Worm (Caenorhabditis elegans) whole organism, L2 larva: ENCODE measurements around the gene pri-1.
A peak's percentile ranks its signal among the peaks of the same experiment; 100 is the strongest.

Experiments used
- C34F6.9 ChIP-seq: fragments of 150-350 bp; optimal IDR thresholded peaks from 2 replicates; lab custom pipeline; 2014; ENCODE audit warnings: missing biosample characterization, missing genetic modification characterization
- F13H6.1 ChIP-seq: sonication (generic microtip); optimal IDR thresholded peaks from 2 replicates; lab custom pipeline; 2016; ENCODE audit warnings: missing genetic modification characterization, missing compliant biosample characterization
- R02D3.7 ChIP-seq: fragments of 150-350 bp; optimal IDR thresholded peaks from 2 replicates; lab custom pipeline; 2014; ENCODE audit warnings: missing biosample characterization, missing genetic modification characterization
- Y55F3AM.14 ChIP-seq: fragments of 200-800 bp; sonication (Bioruptor generic); optimal IDR thresholded peaks from 2 replicates; lab custom pipeline; 2018; ENCODE audit warnings: mild to moderate bottlenecking, missing genetic modification characterization, missing compliant biosample characterization
- ZK546.5 ChIP-seq: sonication (generic microtip); optimal IDR thresholded peaks from 2 replicates; lab custom pipeline; 2017; ENCODE audit warnings: missing biosample characterization, missing genetic modification characterization
- alr-1 ChIP-seq: fragments of 150-350 bp; optimal IDR thresholded peaks from 2 replicates; lab custom pipeline; 2014; ENCODE audit warnings: missing biosample characterization, missing genetic modification characterization
- blmp-1 ChIP-seq: sonication (generic microtip); optimal IDR thresholded peaks from 2 replicates; lab custom pipeline; 2017; ENCODE audit warnings: missing genetic modification characterization, mild to moderate bottlenecking, missing compliant biosample characterization, antibody characterized with exemption, moderate library complexity; ENCODE audit not compliant: insufficient read depth
- ceh-16 ChIP-seq: fragments of 150-350 bp; optimal IDR thresholded peaks from 2 replicates; lab custom pipeline; 2014; ENCODE audit warnings: missing biosample characterization, missing genetic modification characterization
- ceh-82 ChIP-seq: fragments of 150-350 bp; optimal IDR thresholded peaks from 2 replicates; lab custom pipeline; 2014; ENCODE audit warnings: missing biosample characterization, missing genetic modification characterization
- crh-2 ChIP-seq: sonication (generic microtip); optimal IDR thresholded peaks from 2 replicates; lab custom pipeline; 2017; ENCODE audit warnings: missing biosample characterization, missing genetic modification characterization
- dmd-4 ChIP-seq: sonication (generic microtip); optimal IDR thresholded peaks from 2 replicates; lab custom pipeline; 2017; ENCODE audit warnings: missing biosample characterization, missing genetic modification characterization
- egl-27 ChIP-seq: sonication (generic microtip); optimal IDR thresholded peaks from 3 replicates; lab custom pipeline; 2017; ENCODE audit warnings: missing biosample characterization, missing genetic modification reagents, missing genetic modification characterization
- elt-1 ChIP-seq: fragments of 150-350 bp; optimal IDR thresholded peaks from 2 replicates; lab custom pipeline; 2014; ENCODE audit warnings: missing biosample characterization, missing genetic modification characterization
- elt-3 ChIP-seq: sonication (generic microtip); optimal IDR thresholded peaks from 2 replicates; lab custom pipeline; 2017; ENCODE audit warnings: missing biosample characterization, missing genetic modification characterization
- fos-1 ChIP-seq: fragments of 150-350 bp; optimal IDR thresholded peaks from 2 replicates; lab custom pipeline; 2014; ENCODE audit warnings: missing biosample characterization, missing genetic modification characterization
- gmeb-1 ChIP-seq: fragments of 150-350 bp; optimal IDR thresholded peaks from 2 replicates; lab custom pipeline; 2014; ENCODE audit warnings: missing biosample characterization, missing genetic modification characterization
- lin-11 ChIP-seq: fragments of 150-350 bp; sonication (generic microtip); optimal IDR thresholded peaks from 2 replicates; lab custom pipeline; 2014; ENCODE audit warnings: missing biosample characterization, missing genetic modification characterization, inconsistent platforms, mixed read lengths
- lin-13 ChIP-seq: fragments of 150-350 bp; optimal IDR thresholded peaks from 2 replicates; lab custom pipeline; 2014; ENCODE audit warnings: missing biosample characterization, missing genetic modification reagents, missing genetic modification characterization
- lsy-2 ChIP-seq, 2 experiments: fragments of 150-350 bp in 1 of 2; sonication (generic microtip) in 1 of 2; optimal IDR thresholded peaks; 2 replicates each; lab custom pipeline; 2014 to 2017; ENCODE audit warnings: missing biosample characterization in 2 of 2, missing genetic modification characterization in 2 of 2
- mab-5 ChIP-seq: fragments of 150-350 bp; optimal IDR thresholded peaks from 2 replicates; lab custom pipeline; 2014; ENCODE audit warnings: missing biosample characterization, missing genetic modification characterization
- mbf-1 ChIP-seq: sonication (generic microtip); optimal IDR thresholded peaks from 2 replicates; lab custom pipeline; 2017; ENCODE audit warnings: missing biosample characterization, missing genetic modification characterization
- mdl-1 ChIP-seq, 2 experiments: fragments of 150-350 bp in 1 of 2; sonication (generic microtip) in 1 of 2; optimal IDR thresholded peaks; 2 replicates each; lab custom pipeline; 2017; ENCODE audit warnings: missing biosample characterization in 2 of 2, missing genetic modification characterization in 2 of 2
- nhr-10 ChIP-seq: sonication (generic microtip); optimal IDR thresholded peaks from 2 replicates; lab custom pipeline; 2017; ENCODE audit warnings: missing biosample characterization, missing genetic modification characterization
- nhr-11 ChIP-seq: fragments of 150-350 bp; optimal IDR thresholded peaks from 2 replicates; lab custom pipeline; 2014; ENCODE audit warnings: missing biosample characterization, missing genetic modification characterization
- nhr-12 ChIP-seq: fragments of 150-350 bp; optimal IDR thresholded peaks from 2 replicates; lab custom pipeline; 2014; ENCODE audit warnings: missing biosample characterization, missing genetic modification characterization
- nhr-129 ChIP-seq: fragments of 150-350 bp; optimal IDR thresholded peaks from 2 replicates; lab custom pipeline; 2014; ENCODE audit warnings: missing biosample characterization, missing genetic modification characterization
- nhr-21 ChIP-seq: fragments of 150-350 bp; optimal IDR thresholded peaks from 2 replicates; lab custom pipeline; 2014; ENCODE audit warnings: missing biosample characterization, missing genetic modification characterization
- nhr-6 ChIP-seq: fragments of 150-350 bp; optimal IDR thresholded peaks from 2 replicates; lab custom pipeline; 2014; ENCODE audit warnings: missing biosample characterization, missing genetic modification characterization
- nhr-77 ChIP-seq: fragments of 150-350 bp; optimal IDR thresholded peaks from 2 replicates; lab custom pipeline; 2014; ENCODE audit warnings: missing biosample characterization, missing genetic modification characterization
- sem-4 ChIP-seq: fragments of 150-350 bp; optimal IDR thresholded peaks from 2 replicates; lab custom pipeline; 2014; ENCODE audit warnings: missing biosample characterization, missing genetic modification reagents, missing genetic modification characterization
- skn-1 ChIP-seq: sonication (generic microtip); optimal IDR thresholded peaks from 2 replicates; lab custom pipeline; 2017; ENCODE audit warnings: missing biosample characterization, missing genetic modification characterization
- sma-3 ChIP-seq: sonication (generic microtip); optimal IDR thresholded peaks from 2 replicates; lab custom pipeline; 2016; ENCODE audit warnings: missing genetic modification reagents, missing genetic modification characterization, missing compliant biosample characterization
- sma-9 ChIP-seq, 2 experiments: fragments of 150-350 bp in 1 of 2; sonication (generic microtip) in 1 of 2; optimal IDR thresholded peaks; 2 replicates each; lab custom pipeline; 2014 to 2016; ENCODE audit warnings: missing genetic modification characterization in 2 of 2, mild to moderate bottlenecking in 1 of 2, missing biosample characterization in 1 of 2, missing compliant biosample characterization in 1 of 2, missing genetic modification reagents in 1 of 2, moderate library complexity in 1 of 2
- snpc-4 ChIP-seq: fragments of 150-350 bp; optimal IDR thresholded peaks from 2 replicates; lab custom pipeline; 2014; ENCODE audit warnings: missing biosample characterization, missing genetic modification characterization
- unc-39 ChIP-seq: fragments of 150-350 bp; optimal IDR thresholded peaks from 2 replicates; lab custom pipeline; 2014; ENCODE audit warnings: missing biosample characterization, missing genetic modification characterization
- unc-55 ChIP-seq: fragments of 150-350 bp; sonication (generic microtip); optimal IDR thresholded peaks from 3 replicates; lab custom pipeline; 2014; ENCODE audit warnings: missing biosample characterization, missing genetic modification reagents, missing genetic modification characterization
- unc-62 ChIP-seq: fragments of 150-350 bp; optimal IDR thresholded peaks from 2 replicates; lab custom pipeline; 2014; ENCODE audit warnings: missing biosample characterization, missing genetic modification reagents, missing genetic modification characterization
- zag-1 ChIP-seq: fragments of 150-350 bp; optimal IDR thresholded peaks from 2 replicates; lab custom pipeline; 2014; ENCODE audit warnings: missing biosample characterization, missing genetic modification characterization
- ztf-11 ChIP-seq: sonication (generic microtip); optimal IDR thresholded peaks from 2 replicates; lab custom pipeline; 2017; ENCODE audit warnings: missing biosample characterization, missing genetic modification characterization
- ztf-4 ChIP-seq: fragments of 150-350 bp; optimal IDR thresholded peaks from 2 replicates; lab custom pipeline; 2014; ENCODE audit warnings: missing biosample characterization, missing genetic modification characterization

pri-1 gene

ce11 chrIII:9642110-9642509 lies 28.0 kb upstream of the pri-1 start:
- TF ChIP-seq gmeb-1 (tag; lab: Kevin White, UChicago) (no peak), elt-1 (no peak), R02D3.7 (tag; lab: Kevin White, UChicago) (no peak), blmp-1 (tag; lab: Kevin White, UChicago) (no peak), zag-1 (tag; lab: Kevin White, UChicago) (no peak), C34F6.9 (tag; lab: Kevin White, UChicago) (no peak), nhr-6 (no peak)

DNA sequence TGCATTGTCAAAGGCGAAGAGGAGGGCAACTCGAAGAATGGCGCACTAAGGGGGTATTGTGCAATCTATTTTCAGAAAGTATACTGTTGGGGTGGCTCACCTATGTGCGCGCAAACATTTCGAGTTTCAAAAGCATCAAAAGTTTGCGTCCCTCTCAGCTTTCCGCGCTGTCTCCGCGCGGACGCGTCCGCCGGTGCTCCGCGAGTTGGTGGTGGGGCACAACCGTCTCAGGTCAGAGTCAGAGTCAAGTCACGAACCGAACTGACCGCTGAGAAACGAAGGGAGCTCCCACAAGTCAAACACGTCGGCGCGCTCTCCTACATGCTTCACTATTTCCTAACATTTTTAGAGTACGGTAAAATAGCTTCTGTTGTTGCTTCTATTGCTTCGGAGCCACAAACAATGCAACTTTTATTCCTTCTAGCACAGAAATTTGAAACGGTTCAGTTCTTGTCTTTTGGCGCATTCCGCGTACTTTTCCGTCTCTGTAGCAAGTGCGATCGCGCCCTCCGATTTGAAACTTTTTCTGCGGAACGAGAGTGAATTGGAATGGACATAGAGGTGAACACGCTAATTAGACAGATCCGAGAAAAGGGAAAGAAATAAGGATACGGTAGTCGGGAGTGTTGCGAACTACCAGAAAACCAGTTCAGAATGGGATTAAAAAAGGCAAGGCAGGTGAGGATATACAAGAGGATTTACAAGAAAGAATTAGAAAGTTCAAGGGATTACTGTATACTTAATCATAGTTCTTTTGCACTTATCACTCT lies 25.4 kb upstream of the pri-1 start:
- no peak for TF ChIP-seq ceh-16 (tag; lab: Kevin White, UChicago)
- no peak for TF ChIP-seq nhr-10
- TF ChIP-seq sma-3, result no peak
- no peak for TF ChIP-seq mbf-1 (tag; lab: Kevin White, UChicago)
- TF ChIP-seq nhr-21, result no peak
- no peak for TF ChIP-seq F13H6.1 (tag; lab: Kevin White, UChicago)
- no peak for TF ChIP-seq lin-11
- TF ChIP-seq mab-5 (tag; lab: Kevin White, UChicago), result no peak

- peak; percentile 17 for TF ChIP-seq sma-9 (GFP tag; optimal IDR thresholded peaks at IDR 0.05; lab: Kevin White, UChicago)
- TF ChIP-seq sma-9 (tag; optimal IDR thresholded peaks at IDR 0.05; lab: Kevin White, UChicago), result no peak
- TF ChIP-seq crh-2 (tag; lab: Kevin White, UChicago), result peak; percentile 35
- TF ChIP-seq ZK546.5 (tag; lab: Kevin White, UChicago), result no peak
- peak; percentile 62 for TF ChIP-seq fos-1
- TF ChIP-seq Y55F3AM.14 (GFP tag; lab: Kevin White, UChicago), result peak; percentile 21
- no peak for TF ChIP-seq nhr-129
- TF ChIP-seq sma-3, result peak; percentile 14
Measured at ce11 chrIII:9638159-9638754, 24.2 kb upstream of the pri-1 start.

- TF ChIP-seq mbf-1 (tag; lab: Kevin White, UChicago), result no peak
- no peak for TF ChIP-seq mdl-1 (tag; optimal IDR thresholded peaks at IDR 0.05; lab: Kevin White, UChicago)
- no peak for TF ChIP-seq ceh-16 (tag; lab: Kevin White, UChicago)
- TF ChIP-seq unc-39, result no peak
- TF ChIP-seq ztf-4 (tag; lab: Kevin White, UChicago), result no peak
- no peak for TF ChIP-seq blmp-1 (tag; lab: Kevin White, UChicago)
- no peak for TF ChIP-seq unc-62 (GFP tag; lab: Kevin White, UChicago)
- TF ChIP-seq Y55F3AM.14 (GFP tag; lab: Kevin White, UChicago), result no peak
- TF ChIP-seq ztf-11 (tag; lab: Kevin White, UChicago), result no peak
- TF ChIP-seq dmd-4 (tag; lab: Kevin White, UChicago), result no peak
- TF ChIP-seq unc-55, result no peak
- TF ChIP-seq skn-1 (tag; lab: Kevin White, UChicago), result no peak
- TF ChIP-seq lin-13, result no peak
- no peak for TF ChIP-seq egl-27 (tag; lab: Kevin White, UChicago)
- TF ChIP-seq ZK546.5 (tag; lab: Kevin White, UChicago), result no peak
Measured at ce11 chrIII:9637016-9637415, 22.9 kb upstream of the pri-1 start, which contains the start of gene gei-13. TSS of gene gei-13 (minus strand) at chrIII:9637116.

DNA sequence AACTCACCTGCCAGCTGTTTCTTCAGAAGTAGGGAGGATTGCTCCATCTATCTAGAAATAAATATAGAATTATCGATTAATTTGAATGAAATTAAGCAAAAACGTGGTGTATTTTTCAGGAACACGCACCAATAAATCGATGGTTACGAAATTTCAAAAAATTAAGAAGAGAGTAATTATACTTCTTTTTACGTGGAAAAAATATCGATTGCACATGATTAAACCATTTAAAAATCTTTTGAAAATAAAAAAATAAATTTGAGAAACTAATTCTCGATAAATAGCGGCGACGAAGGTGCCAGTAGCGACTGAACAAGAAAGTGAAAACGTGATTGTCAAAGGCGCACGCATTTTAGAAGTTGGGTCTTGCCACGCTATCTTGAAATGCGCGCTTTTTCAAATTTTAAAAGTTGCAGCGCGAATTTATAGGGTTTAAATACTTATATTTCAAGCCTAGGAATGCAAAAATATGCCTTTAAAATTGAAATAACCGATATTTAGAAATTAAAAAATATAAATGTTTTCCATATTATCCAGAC lies 17.1 kb upstream of the pri-1 start, which contains the start of gene ubc-7:
TSS of gene ubc-7 (minus strand) at position 51 of the 539 bp plus-strand sequence.
- TF ChIP-seq nhr-77 (tag; lab: Kevin White, UChicago) (no peak), elt-3 (tag; lab: Kevin White, UChicago) (no peak), lin-13 (peak; percentile 87), skn-1 (tag; lab: Kevin White, UChicago) (peak; percentile 60), lsy-2 (tag; optimal IDR thresholded peaks at IDR 0.05; lab: Kevin White, UChicago) (peak; percentile 61 to 92), unc-55 (peak; percentile 95), lin-11 (peak; percentile 81), egl-27 (tag; lab: Kevin White, UChicago) (no peak), alr-1 (tag; lab: Kevin White, UChicago) (no peak), nhr-6 (peak; percentile 67), ceh-16 (tag; lab: Kevin White, UChicago) (no peak), unc-62 (GFP tag; lab: Kevin White, UChicago) (no peak), unc-39 (no peak), sem-4 (tag; lab: Kevin White, UChicago) (peak; percentile 59), snpc-4 (tag; lab: Kevin White, UChicago) (peak; percentile 39), gmeb-1 (tag; lab: Kevin White, UChicago) (peak; percentile 98), ZK546.5 (tag; lab: Kevin White, UChicago) (peak; percentile 26), R02D3.7 (tag; lab: Kevin White, UChicago) (peak; percentile 20), nhr-10 (no peak), mab-5 (tag; lab: Kevin White, UChicago) (peak; percentile 74), fos-1 (peak; percentile 50), elt-1 (no peak), ceh-82 (peak; percentile 24), nhr-12 (tag; lab: Kevin White, UChicago) (no peak), sma-3 (peak; percentile 70), nhr-11 (no peak)
